Worm (Caenorhabditis elegans) whole organism, L1 larva: ENCODE results near the gene T08D2.6.
"Not testable (repeated sequence)": the region's sequence is repeated elsewhere in the genome, so short reads cannot be mapped to it uniquely, and the experiment has no call there.

ENCODE experiments used
- ama-1 ChIP-seq: fragments of 150-350 bp; optimal IDR thresholded peaks from 2 replicates; lab custom pipeline; 2014
- ceh-8 ChIP-seq: fragments of 200-800 bp; sonication (Bioruptor generic); optimal IDR thresholded peaks from 2 replicates; lab custom pipeline; 2018; ENCODE audit warnings: mild to moderate bottlenecking, missing genetic modification characterization, moderate library complexity, missing compliant biosample characterization
- fkh-10 ChIP-seq: sonication (generic microtip); optimal IDR thresholded peaks from 2 replicates; lab custom pipeline; 2017; ENCODE audit warnings: missing biosample characterization, missing genetic modification reagents, missing genetic modification characterization
- nhr-12 ChIP-seq: sonication (generic microtip); optimal IDR thresholded peaks from 2 replicates; lab custom pipeline; 2017; ENCODE audit warnings: missing biosample characterization, missing genetic modification characterization
- nhr-71 ChIP-seq: sonication (generic microtip); optimal IDR thresholded peaks from 2 replicates; lab custom pipeline; 2016; ENCODE audit warnings: mild to moderate bottlenecking, missing genetic modification characterization, moderate library complexity, missing compliant biosample characterization
- nhr-76 ChIP-seq: sonication (generic microtip); optimal IDR thresholded peaks from 2 replicates; lab custom pipeline; 2017; ENCODE audit warnings: missing biosample characterization, missing genetic modification characterization
- nhr-90 ChIP-seq: sonication (generic microtip); optimal IDR thresholded peaks from 2 replicates; lab custom pipeline; 2016; ENCODE audit warnings: mild to moderate bottlenecking, missing genetic modification characterization, missing compliant biosample characterization; ENCODE audit not compliant: poor library complexity
- snpc-4 ChIP-seq: fragments of 150-350 bp; optimal IDR thresholded peaks from 2 replicates; lab custom pipeline; 2014; ENCODE audit warnings: missing biosample characterization, missing genetic modification characterization

DNA sequence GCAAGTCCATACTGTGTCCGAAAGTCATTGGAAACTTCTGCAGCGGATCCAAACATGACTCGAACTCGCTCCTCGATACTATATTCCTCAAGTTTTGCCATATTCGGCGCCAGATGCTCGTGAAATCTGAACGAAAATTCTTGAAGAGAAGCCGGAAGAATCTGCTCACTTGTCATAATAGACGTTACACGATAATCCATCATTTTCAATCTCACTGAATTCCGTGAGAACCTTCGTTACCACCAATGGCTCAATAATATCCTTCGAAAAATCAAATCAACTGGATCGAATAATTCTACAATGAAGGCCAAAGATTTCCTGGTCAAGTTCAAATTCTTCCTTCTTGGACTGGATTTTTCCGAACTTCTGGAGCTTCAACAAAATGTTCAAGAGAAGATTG lies 29.2 kb upstream of the T08D2.6 start, which contains the start of gene Y73B3B.1:
- not testable (repeated sequence) for TF ChIP-seq nhr-71 (tag; lab: Kevin White, UChicago); nhr-12 (tag; lab: Kevin White, UChicago); ceh-8 (GFP tag; lab: Kevin White, UChicago); snpc-4 (tag; lab: Kevin White, UChicago); ama-1 (lab: Kevin White, UChicago); nhr-76 (tag; lab: Kevin White, UChicago); nhr-90 (tag; lab: Kevin White, UChicago); fkh-10 (GFP tag; lab: Kevin White, UChicago)
